Worm (Caenorhabditis elegans) whole organism, midembryonic: ENCODE data around the gene Y57G11B.2.

Experiments used
- T22C8.4 ChIP-seq: fragments of 200-800 bp; sonication (Bioruptor generic); IDR thresholded peaks from 2 replicates; pipeline ENCODE4 v1.3.6; 2022; ENCODE audit warnings: missing genetic modification characterization, missing compliant biosample characterization
- cog-1 ChIP-seq: sonication (generic microtip); optimal IDR thresholded peaks from 2 replicates; lab custom pipeline; 2016; ENCODE audit warnings: missing genetic modification characterization, missing compliant biosample characterization
- flt-1 ChIP-seq: fragments of 200-800 bp; sonication (Bioruptor generic); IDR thresholded peaks from 2 replicates; pipeline ENCODE4 v1.3.6; 2022; ENCODE audit warnings: missing genetic modification characterization, missing compliant biosample characterization
- klf-2 ChIP-seq: fragments of 200-800 bp; sonication (Bioruptor generic); conservative IDR thresholded peaks from 2 replicates; pipeline ENCODE4 v1.3.6; 2022; ENCODE audit warnings: missing genetic modification reagents, missing genetic modification characterization, missing compliant biosample characterization
- med-1 ChIP-seq: sonication (generic microtip); optimal IDR thresholded peaks from 2 replicates; lab custom pipeline; 2017; ENCODE audit warnings: missing genetic modification characterization, mild to moderate bottlenecking, missing compliant biosample characterization, antibody characterized with exemption, missing genetic modification reagents; ENCODE audit not compliant: insufficient read depth
- ref-1 ChIP-seq: fragments of 200-800 bp; sonication (Bioruptor generic); conservative IDR thresholded peaks from 2 replicates; pipeline ENCODE4 v1.3.6; 2022; ENCODE audit warnings: missing genetic modification reagents, missing genetic modification characterization, missing compliant biosample characterization
- tab-1 ChIP-seq: fragments of 200-800 bp; sonication (Bioruptor generic); IDR thresholded peaks from 2 replicates; pipeline ENCODE4 v1.3.6; 2022; ENCODE audit warnings: missing genetic modification characterization, missing compliant biosample characterization
- ztf-23 ChIP-seq: fragments of 200-800 bp; sonication (Bioruptor generic); IDR thresholded peaks from 2 replicates; pipeline ENCODE4 v1.3.6; 2022; ENCODE audit warnings: missing genetic modification reagents, missing genetic modification characterization, missing compliant biosample characterization
- ztf-29 ChIP-seq: fragments of 200-800 bp; sonication (Bioruptor generic); IDR thresholded peaks from 2 replicates; pipeline ENCODE4 v1.3.6; 2022; ENCODE audit warnings: missing genetic modification reagents, missing genetic modification characterization, missing compliant biosample characterization

DNA sequence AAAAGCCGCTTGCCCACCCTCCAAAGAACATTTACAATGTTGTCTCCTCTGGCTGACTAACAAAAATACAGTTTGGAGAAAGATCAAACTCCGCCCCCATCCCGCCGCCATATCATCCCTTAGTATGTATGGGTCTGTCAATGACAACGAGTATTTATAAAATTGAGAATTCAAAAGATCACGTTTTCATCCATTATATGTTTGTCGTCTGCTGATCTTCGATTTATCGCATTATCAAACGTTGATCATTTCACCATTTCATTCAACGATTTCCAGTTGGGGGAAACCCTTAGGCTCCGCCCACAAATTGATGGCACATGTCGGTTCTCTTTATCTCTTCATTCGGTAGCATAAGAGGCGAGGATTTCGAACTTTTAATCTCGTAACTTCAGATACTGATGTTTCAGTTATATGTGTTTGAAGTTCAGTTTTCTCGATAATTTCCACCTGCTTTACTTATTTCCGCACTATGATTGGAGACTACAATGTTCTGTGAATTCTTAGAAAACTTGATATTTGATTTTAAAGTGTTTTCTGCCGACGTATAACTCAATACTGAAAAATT, 49.1 kb downstream of the Y57G11B.2 start:
- TF ChIP-seq flt-1, result no peak
- TF ChIP-seq tab-1, result no peak
- TF ChIP-seq T22C8.4, result no peak
- no peak for TF ChIP-seq cog-1 (tag; lab: Kevin White, UChicago)
- no peak for TF ChIP-seq ztf-23 (GFP tag; lab: Robert Waterston, UW)
- TF ChIP-seq ref-1, result no peak
- no peak for TF ChIP-seq klf-2 (GFP tag; lab: Robert Waterston, UW)
- no peak for TF ChIP-seq ztf-29
- TF ChIP-seq med-1 (GFP tag; lab: Kevin White, UChicago), result no peak
